Worm (Caenorhabditis elegans): ENCODE results near the gene C06H2.7.
A peak's percentile ranks its signal among the peaks of the same experiment; 100 is the strongest.

Gene C06H2.7

DNA sequence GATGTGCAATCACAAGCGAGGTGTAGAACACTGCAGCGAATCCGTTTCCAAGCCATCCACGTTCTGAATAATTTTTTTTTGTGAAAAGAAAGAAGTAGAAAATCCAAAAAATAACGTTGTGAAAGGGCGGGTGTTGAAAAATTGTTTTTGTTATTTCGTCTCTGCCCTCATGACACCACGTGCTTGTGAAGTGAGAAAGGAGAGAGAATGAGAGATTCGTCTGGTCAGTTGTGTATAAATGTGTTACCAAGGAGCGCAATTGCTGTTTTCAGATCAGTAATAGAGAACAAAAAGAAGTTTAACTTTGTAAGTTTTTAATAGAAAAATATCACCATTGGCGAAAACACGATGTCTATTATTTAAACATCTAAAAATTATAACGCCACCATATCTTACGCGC, 23.3 kb downstream of the C06H2.7 start (continued):
- TF ChIP-seq skn-1 (tag; optimal IDR thresholded peaks at IDR 0.05) (no peak), F37D6.2 (tag; optimal IDR thresholded peaks at IDR 0.05) (no peak), fkh-10 (GFP tag; optimal IDR thresholded peaks at IDR 0.05) (no peak), lir-3 (tag; optimal IDR thresholded peaks at IDR 0.05) (no peak), dmd-8 (GFP tag; IDR thresholded peaks at IDR 0.05) (no peak), egl-43 (GFP tag; IDR thresholded peaks at IDR 0.05) (no peak), attf-4 (tag; optimal IDR thresholded peaks at IDR 0.05) (no peak), ama-1 (optimal IDR thresholded peaks at IDR 0.05) (peak; percentile 17), ztf-7 (tag; optimal IDR thresholded peaks at IDR 0.05) (no peak), arid-1 (GFP tag; conservative IDR thresholded peaks at IDR 0.05) (no peak), nhr-11 (tag; optimal IDR thresholded peaks at IDR 0.05) (peak; percentile 21), pqm-1 (tag; optimal IDR thresholded peaks at IDR 0.05) (no peak), F26F4.8 (GFP tag; conservative IDR thresholded peaks at IDR 0.05) (no peak), ceh-28 (tag; optimal IDR thresholded peaks at IDR 0.05) (no peak), spr-3 (GFP tag; optimal IDR thresholded peaks at IDR 0.05) (no peak), nhr-28 (tag; optimal IDR thresholded peaks at IDR 0.05) (peak; percentile 47), hlh-11 (tag; optimal IDR thresholded peaks at IDR 0.05) (peak; percentile 49), ceh-82 (tag; optimal IDR thresholded peaks at IDR 0.05) (no peak), dmd-6 (GFP tag; IDR thresholded peaks at IDR 0.05) (peak; percentile 21; the same call in 1 of the 2 replicates), T20F7.1 (GFP tag; optimal IDR thresholded peaks at IDR 0.05) (no peak), dmd-9 (GFP tag; IDR thresholded peaks at IDR 0.05) (no peak), ctbp-1 (GFP tag; IDR thresholded peaks at IDR 0.05) (no peak), unc-62 (GFP tag; optimal IDR thresholded peaks at IDR 0.05 in 1 of 2) (no peak), unc-62 (tag; optimal IDR thresholded peaks at IDR 0.05) (no peak), mxl-2 (GFP tag; conservative IDR thresholded peaks at IDR 0.05) (no peak), daf-12 (tag; optimal IDR thresholded peaks at IDR 0.05) (no peak), tag-97 (GFP tag; IDR thresholded peaks at IDR 0.05) (no peak), nhr-10 (tag; optimal IDR thresholded peaks at IDR 0.05) (no peak), unc-130 (GFP tag; optimal IDR thresholded peaks at IDR 0.05) (no peak), ces-1 (GFP tag; optimal IDR thresholded peaks at IDR 0.05) (no peak), nhr-77 (tag; optimal IDR thresholded peaks at IDR 0.05) (peak; percentile 26), nhr-41 (GFP tag; IDR thresholded peaks at IDR 0.05) (no peak), mxl-3 (GFP tag; optimal IDR thresholded peaks at IDR 0.05) (peak; percentile 88), ztf-11 (tag; optimal IDR thresholded peaks at IDR 0.05) (no peak), fos-1 (tag; optimal IDR thresholded peaks at IDR 0.05) (no peak), ceh-32 (tag; optimal IDR thresholded peaks at IDR 0.05; ENCODE audit: poor library complexity) (no peak), zfp-2 (tag; optimal IDR thresholded peaks at IDR 0.05) (no peak), mdt-29 (GFP tag; IDR thresholded peaks at IDR 0.05) (no peak), hmg-1.1 (GFP tag; IDR thresholded peaks at IDR 0.05) (0 out of 2 replicates have a peak, but pooled peaks have one; percentile 14), sdz-12 (GFP tag; optimal IDR thresholded peaks at IDR 0.05) (no peak), snpc-4 (tag; optimal IDR thresholded peaks at IDR 0.05) (no peak), vab-7 (GFP tag; IDR thresholded peaks at IDR 0.05) (no peak), lin-1 (GFP tag; IDR thresholded peaks at IDR 0.05) (no peak), hif-1 (tag; optimal IDR thresholded peaks at IDR 0.05) (no peak), lim-7 (GFP tag; IDR thresholded peaks at IDR 0.05) (no peak), madf-5 (GFP tag; IDR thresholded peaks at IDR 0.05) (no peak), lin-38 (GFP tag; IDR thresholded peaks at IDR 0.05) (0 out of 2 replicates have a peak, but pooled peaks have one; percentile 7), daf-19 (GFP tag; conservative IDR thresholded peaks at IDR 0.05) (no peak), nhr-25 (tag; optimal IDR thresholded peaks at IDR 0.05; ENCODE audit: borderline replicate concordance, insufficient read depth) (no peak), zip-11 (GFP tag; IDR thresholded peaks at IDR 0.05) (no peak), set-16 (GFP tag; IDR thresholded peaks at IDR 0.05) (no peak), mep-1 (tag; optimal IDR thresholded peaks at IDR 0.05) (peak; percentile 49), lsy-2 (tag; optimal IDR thresholded peaks at IDR 0.05) (peak in 1 of 2 experiments; percentile 33)

All from whole organism, L4 larva.